Worm (Caenorhabditis elegans) whole organism, late embryonic: ENCODE measurements around the gene oac-39.

Experiments
- C08G9.2 ChIP-seq: sonication (generic microtip); optimal IDR thresholded peaks from 2 replicates; lab custom pipeline; 2016; ENCODE audit warnings: mild to moderate bottlenecking, missing genetic modification characterization, moderate library complexity, missing compliant biosample characterization
- F13H6.1 ChIP-seq: sonication (generic microtip); optimal IDR thresholded peaks from 2 replicates; lab custom pipeline; 2016; ENCODE audit warnings: missing genetic modification characterization, missing compliant biosample characterization
- K09A11.1 ChIP-seq: sonication (generic microtip); optimal IDR thresholded peaks from 2 replicates; lab custom pipeline; 2017; ENCODE audit warnings: antibody characterized with exemption, mild to moderate bottlenecking, missing genetic modification characterization, missing compliant biosample characterization; ENCODE audit not compliant: insufficient read depth
- T23F11.4 ChIP-seq: fragments of 200-800 bp; sonication (Bioruptor generic); optimal IDR thresholded peaks from 2 replicates; lab custom pipeline; 2018; ENCODE audit warnings: mild to moderate bottlenecking, missing genetic modification characterization, missing compliant biosample characterization
- Y22D7AL.16 ChIP-seq: sonication (generic microtip); optimal IDR thresholded peaks from 2 replicates; lab custom pipeline; 2016; ENCODE audit warnings: missing genetic modification characterization, missing compliant biosample characterization
- ceh-14 ChIP-seq: sonication (generic microtip); optimal IDR thresholded peaks from 2 replicates; lab custom pipeline; 2016; ENCODE audit warnings: missing genotype, missing genetic modification characterization, missing compliant biosample characterization
- ceh-18 ChIP-seq: sonication (generic microtip); optimal IDR thresholded peaks from 2 replicates; lab custom pipeline; 2016; ENCODE audit warnings: missing genetic modification characterization, missing compliant biosample characterization
- ceh-19 ChIP-seq: fragments of 200-800 bp; sonication (Bioruptor generic); optimal IDR thresholded peaks from 2 replicates; lab custom pipeline; 2018; ENCODE audit warnings: mild to moderate bottlenecking, missing genetic modification characterization, missing compliant biosample characterization
- ceh-22 ChIP-seq: sonication (generic microtip); optimal IDR thresholded peaks from 2 replicates; lab custom pipeline; 2017; ENCODE audit warnings: missing biosample characterization, missing genetic modification characterization
- ceh-24 ChIP-seq: sonication (generic microtip); optimal IDR thresholded peaks from 2 replicates; lab custom pipeline; 2016; ENCODE audit warnings: mild to moderate bottlenecking, missing genetic modification characterization, missing compliant biosample characterization
- ceh-30 ChIP-seq: fragments of 150-350 bp; optimal IDR thresholded peaks from 2 replicates; lab custom pipeline; 2014; ENCODE audit warnings: missing biosample characterization, missing genetic modification characterization
- ceh-31 ChIP-seq: sonication (generic microtip); optimal IDR thresholded peaks from 2 replicates; lab custom pipeline; 2016; ENCODE audit warnings: missing genetic modification characterization, missing compliant biosample characterization
- ceh-45 ChIP-seq: fragments of 200-800 bp; sonication (Bioruptor generic); IDR thresholded peaks from 2 replicates; pipeline ENCODE4 v1.3.6; 2022; ENCODE audit warnings: missing genetic modification reagents, missing genetic modification characterization, missing compliant biosample characterization
- ceh-48 ChIP-seq: sonication (generic microtip); optimal IDR thresholded peaks from 2 replicates; lab custom pipeline; 2016; ENCODE audit warnings: missing genetic modification characterization, inconsistent platforms, missing compliant biosample characterization
- che-1 ChIP-seq: sonication (generic microtip); optimal IDR thresholded peaks from 2 replicates; lab custom pipeline; 2016; ENCODE audit warnings: mild to moderate bottlenecking, missing genetic modification characterization, missing compliant biosample characterization
- dmd-4 ChIP-seq: sonication (generic microtip); optimal IDR thresholded peaks from 2 replicates; lab custom pipeline; 2016; ENCODE audit warnings: borderline replicate concordance, missing genetic modification characterization, missing compliant biosample characterization
- elt-2 ChIP-seq: sonication (generic microtip); optimal IDR thresholded peaks from 2 replicates; lab custom pipeline; 2016; ENCODE audit warnings: missing genetic modification reagents, missing genetic modification characterization, missing compliant biosample characterization
- fkh-10 ChIP-seq: fragments of 150-350 bp; optimal IDR thresholded peaks from 2 replicates; lab custom pipeline; 2014; ENCODE audit warnings: missing biosample characterization, missing genetic modification reagents, missing genetic modification characterization
- fkh-6 ChIP-seq: sonication (generic microtip); optimal IDR thresholded peaks from 2 replicates; lab custom pipeline; 2016; ENCODE audit warnings: missing genetic modification characterization, missing compliant biosample characterization
- hlh-15 ChIP-seq: sonication (generic microtip); optimal IDR thresholded peaks from 2 replicates; lab custom pipeline; 2016; ENCODE audit warnings: missing genetic modification characterization, missing compliant biosample characterization
- hlh-30 ChIP-seq: sonication (generic microtip); optimal IDR thresholded peaks from 2 replicates; lab custom pipeline; 2017; ENCODE audit warnings: antibody characterized with exemption, missing genetic modification characterization, missing compliant biosample characterization; ENCODE audit not compliant: insufficient read depth
- hlh-8 ChIP-seq: sonication (generic microtip); optimal IDR thresholded peaks from 2 replicates; lab custom pipeline; 2016; ENCODE audit warnings: missing genotype, missing genetic modification characterization, missing compliant biosample characterization
- madf-2 ChIP-seq: sonication (generic microtip); optimal IDR thresholded peaks from 2 replicates; lab custom pipeline; 2017; ENCODE audit warnings: missing genetic modification characterization, missing compliant biosample characterization
- nfya-1 ChIP-seq: sonication (generic microtip); optimal IDR thresholded peaks from 2 replicates; lab custom pipeline; 2017; ENCODE audit warnings: missing genetic modification characterization, mild to moderate bottlenecking, missing compliant biosample characterization, antibody characterized with exemption, moderate library complexity
- nhr-11 ChIP-seq: fragments of 150-350 bp; optimal IDR thresholded peaks from 2 replicates; lab custom pipeline; 2014; ENCODE audit warnings: missing biosample characterization, missing genetic modification characterization
- nhr-232 ChIP-seq: sonication (generic microtip); optimal IDR thresholded peaks from 2 replicates; lab custom pipeline; 2016; ENCODE audit warnings: missing genetic modification characterization, missing compliant biosample characterization
- odd-2 ChIP-seq: sonication (generic microtip); optimal IDR thresholded peaks from 2 replicates; lab custom pipeline; 2017; ENCODE audit warnings: antibody characterized with exemption, mild to moderate bottlenecking, missing genetic modification characterization, missing compliant biosample characterization
- pag-3 ChIP-seq: sonication (generic microtip); optimal IDR thresholded peaks from 2 replicates; lab custom pipeline; 2016; ENCODE audit warnings: missing compliant biosample characterization, missing genetic modification characterization, borderline replicate concordance
- pax-1 ChIP-seq: fragments of 150-350 bp; optimal IDR thresholded peaks from 2 replicates; lab custom pipeline; 2014; ENCODE audit warnings: missing biosample characterization, missing genetic modification characterization
- pha-2 ChIP-seq: sonication (generic microtip); optimal IDR thresholded peaks from 2 replicates; lab custom pipeline; 2017; ENCODE audit warnings: mild to moderate bottlenecking, missing genetic modification characterization, missing compliant biosample characterization
- pros-1 ChIP-seq: fragments of 150-350 bp; optimal IDR thresholded peaks from 2 replicates; lab custom pipeline; 2014; ENCODE audit warnings: missing biosample characterization, missing genetic modification reagents, missing genetic modification characterization
- ref-2 ChIP-seq: sonication (generic microtip); optimal IDR thresholded peaks from 2 replicates; lab custom pipeline; 2016; ENCODE audit warnings: missing genetic modification characterization, missing compliant biosample characterization
- sox-2 ChIP-seq: fragments of 200-800 bp; sonication (Bioruptor generic); IDR thresholded peaks from 2 replicates; pipeline ENCODE4 v1.3.6; 2022; ENCODE audit warnings: missing genetic modification reagents, missing genetic modification characterization, missing compliant biosample characterization
- syd-9 ChIP-seq: sonication (generic microtip); optimal IDR thresholded peaks from 2 replicates; lab custom pipeline; 2016; ENCODE audit warnings: mild to moderate bottlenecking, missing genetic modification characterization, moderate library complexity, missing compliant biosample characterization
- tbx-2 ChIP-seq: sonication (generic microtip); optimal IDR thresholded peaks from 2 replicates; lab custom pipeline; 2016; ENCODE audit warnings: missing genetic modification characterization, missing compliant biosample characterization
- ttx-3 ChIP-seq: sonication (generic microtip); optimal IDR thresholded peaks from 2 replicates; lab custom pipeline; 2016; ENCODE audit warnings: missing genetic modification reagents, missing genetic modification characterization, missing compliant biosample characterization
- unc-42 ChIP-seq: sonication (generic microtip); optimal IDR thresholded peaks from 2 replicates; lab custom pipeline; 2016; ENCODE audit warnings: missing genotype, missing genetic modification characterization, missing compliant biosample characterization
- unc-55 ChIP-seq: sonication (generic microtip); optimal IDR thresholded peaks from 2 replicates; lab custom pipeline; 2017; ENCODE audit warnings: missing biosample characterization, missing genetic modification reagents, missing genetic modification characterization
- ztf-16 ChIP-seq: sonication (generic microtip); optimal IDR thresholded peaks from 2 replicates; lab custom pipeline; 2017; ENCODE audit warnings: missing genetic modification characterization, missing compliant biosample characterization

Gene oac-39

ce11 chrV:283953-284352 lies 32.4 kb upstream of the oac-39 start:
- TF ChIP-seq unc-42 (tag; lab: Kevin White, UChicago) (no peak), sox-2 (GFP tag; lab: Robert Waterston, UW) (no peak), tbx-2 (tag; lab: Kevin White, UChicago) (no peak), ceh-19 (GFP tag; lab: Kevin White, UChicago) (no peak), odd-2 (no peak), hlh-8 (no peak), nhr-232 (no peak)

ce11 chrV:281616-282015 lies 30.1 kb upstream of the oac-39 start, which contains the start of gene npr-5:
Gene npr-5, minus strand, starts transcription at chrV:281716.
- TF ChIP-seq K09A11.1 (tag; lab: Kevin White, UChicago) (no peak), ceh-30 (tag; lab: Kevin White, UChicago) (no peak), ref-2 (tag; lab: Kevin White, UChicago) (no peak), pha-2 (tag; lab: Kevin White, UChicago) (no peak), ceh-24 (tag; lab: Kevin White, UChicago) (no peak), hlh-15 (no peak), syd-9 (tag; lab: Kevin White, UChicago) (no peak), pros-1 (tag; lab: Kevin White, UChicago) (no peak), ceh-22 (tag; lab: Kevin White, UChicago) (no peak), ceh-31 (tag; lab: Kevin White, UChicago) (no peak), tbx-2 (tag; lab: Kevin White, UChicago) (no peak), unc-55 (GFP tag; lab: Kevin White, UChicago) (no peak), dmd-4 (no peak), fkh-6 (tag; lab: Kevin White, UChicago) (no peak), nhr-11 (tag; lab: Kevin White, UChicago) (no peak), T23F11.4 (GFP tag; lab: Kevin White, UChicago) (no peak), ceh-14 (tag; lab: Kevin White, UChicago) (no peak), pax-1 (no peak)

- TF ChIP-seq unc-55 (GFP tag; lab: Kevin White, UChicago): peak; percentile 70
- no peak for TF ChIP-seq syd-9 (tag; lab: Kevin White, UChicago)
- TF ChIP-seq ceh-18 (tag; lab: Kevin White, UChicago): peak; percentile 66
- TF ChIP-seq pag-3 (tag; lab: Kevin White, UChicago): no peak
- TF ChIP-seq sox-2 (GFP tag; lab: Robert Waterston, UW): no peak
- TF ChIP-seq ttx-3 (tag; lab: Kevin White, UChicago): no peak
Measured at ce11 chrV:281111-281510, 29.6 kb upstream of the oac-39 start.

- TF ChIP-seq fkh-6 (tag; lab: Kevin White, UChicago): no peak
- TF ChIP-seq elt-2 (tag; lab: Kevin White, UChicago): no peak
- no peak for TF ChIP-seq ceh-24 (tag; lab: Kevin White, UChicago)
- TF ChIP-seq fkh-10 (GFP tag; lab: Kevin White, UChicago): no peak
- no peak for TF ChIP-seq hlh-30 (tag; lab: Kevin White, UChicago)
- TF ChIP-seq ceh-45 (GFP tag; lab: Robert Waterston, UW): no peak
- TF ChIP-seq che-1: no peak
- no peak for TF ChIP-seq sox-2 (GFP tag; lab: Robert Waterston, UW)
- TF ChIP-seq pax-1: no peak
- no peak for TF ChIP-seq dmd-4
- TF ChIP-seq ceh-48 (tag; lab: Kevin White, UChicago): no peak
- TF ChIP-seq nfya-1 (tag; lab: Kevin White, UChicago): no peak
- TF ChIP-seq hlh-15: no peak
- TF ChIP-seq unc-55 (GFP tag; lab: Kevin White, UChicago): no peak
- no peak for TF ChIP-seq C08G9.2
- no peak for TF ChIP-seq F13H6.1 (tag; lab: Kevin White, UChicago)
- no peak for TF ChIP-seq Y22D7AL.16 (tag; lab: Kevin White, UChicago)
- no peak for TF ChIP-seq madf-2 (tag; lab: Kevin White, UChicago)
- no peak for TF ChIP-seq ztf-16 (tag; lab: Kevin White, UChicago)
Measured at ce11 chrV:272837-273236, 21.3 kb upstream of the oac-39 start, which contains the start of gene nlp-70. Gene nlp-70, minus strand, starts transcription at chrV:272937.
